Worm (Caenorhabditis elegans) whole organism, late embryonic: ENCODE data around the gene C04G6.11.

Experiments used
- C08G9.2 ChIP-seq: sonication (generic microtip); optimal IDR thresholded peaks from 2 replicates; lab custom pipeline; 2016; ENCODE audit warnings: mild to moderate bottlenecking, missing genetic modification characterization, moderate library complexity, missing compliant biosample characterization
- F13H6.1 ChIP-seq: sonication (generic microtip); optimal IDR thresholded peaks from 2 replicates; lab custom pipeline; 2016; ENCODE audit warnings: missing genetic modification characterization, missing compliant biosample characterization
- K09A11.1 ChIP-seq: sonication (generic microtip); optimal IDR thresholded peaks from 2 replicates; lab custom pipeline; 2017; ENCODE audit warnings: antibody characterized with exemption, mild to moderate bottlenecking, missing genetic modification characterization, missing compliant biosample characterization; ENCODE audit not compliant: insufficient read depth
- ceh-14 ChIP-seq: sonication (generic microtip); optimal IDR thresholded peaks from 2 replicates; lab custom pipeline; 2016; ENCODE audit warnings: missing genotype, missing genetic modification characterization, missing compliant biosample characterization
- ceh-18 ChIP-seq: sonication (generic microtip); optimal IDR thresholded peaks from 2 replicates; lab custom pipeline; 2016; ENCODE audit warnings: missing genetic modification characterization, missing compliant biosample characterization
- ceh-2 ChIP-seq: sonication (generic microtip); optimal IDR thresholded peaks from 2 replicates; lab custom pipeline; 2016; ENCODE audit warnings: missing genotype, missing genetic modification characterization, missing compliant biosample characterization
- ceh-22 ChIP-seq: sonication (generic microtip); optimal IDR thresholded peaks from 2 replicates; lab custom pipeline; 2017; ENCODE audit warnings: missing biosample characterization, missing genetic modification characterization
- ceh-24 ChIP-seq: sonication (generic microtip); optimal IDR thresholded peaks from 2 replicates; lab custom pipeline; 2016; ENCODE audit warnings: mild to moderate bottlenecking, missing genetic modification characterization, missing compliant biosample characterization
- ceh-30 ChIP-seq: fragments of 150-350 bp; optimal IDR thresholded peaks from 2 replicates; lab custom pipeline; 2014; ENCODE audit warnings: missing biosample characterization, missing genetic modification characterization
- ceh-31 ChIP-seq: sonication (generic microtip); optimal IDR thresholded peaks from 2 replicates; lab custom pipeline; 2016; ENCODE audit warnings: missing genetic modification characterization, missing compliant biosample characterization
- ceh-48 ChIP-seq: sonication (generic microtip); optimal IDR thresholded peaks from 2 replicates; lab custom pipeline; 2016; ENCODE audit warnings: missing genetic modification characterization, inconsistent platforms, missing compliant biosample characterization
- ceh-6 ChIP-seq: fragments of 200-800 bp; sonication (Bioruptor generic); optimal IDR thresholded peaks from 2 replicates; lab custom pipeline; 2018; ENCODE audit warnings: mild to moderate bottlenecking, missing genetic modification characterization, missing compliant biosample characterization
- che-1 ChIP-seq: sonication (generic microtip); optimal IDR thresholded peaks from 2 replicates; lab custom pipeline; 2016; ENCODE audit warnings: mild to moderate bottlenecking, missing genetic modification characterization, missing compliant biosample characterization
- dmd-4 ChIP-seq: sonication (generic microtip); optimal IDR thresholded peaks from 2 replicates; lab custom pipeline; 2016; ENCODE audit warnings: borderline replicate concordance, missing genetic modification characterization, missing compliant biosample characterization
- dve-1 ChIP-seq: sonication (generic microtip); optimal IDR thresholded peaks from 2 replicates; lab custom pipeline; 2017; ENCODE audit warnings: antibody characterized with exemption, mild to moderate bottlenecking, missing genetic modification characterization, missing compliant biosample characterization
- elt-4 ChIP-seq: sonication (generic microtip); optimal IDR thresholded peaks from 2 replicates; lab custom pipeline; 2016; ENCODE audit warnings: missing genetic modification characterization, missing compliant biosample characterization
- eyg-1 ChIP-seq: sonication (generic microtip); optimal IDR thresholded peaks from 2 replicates; lab custom pipeline; 2016; ENCODE audit warnings: missing genotype, missing genetic modification characterization, missing compliant biosample characterization
- fkh-10 ChIP-seq: fragments of 150-350 bp; optimal IDR thresholded peaks from 2 replicates; lab custom pipeline; 2014; ENCODE audit warnings: missing biosample characterization, missing genetic modification reagents, missing genetic modification characterization
- fkh-6 ChIP-seq: sonication (generic microtip); optimal IDR thresholded peaks from 2 replicates; lab custom pipeline; 2016; ENCODE audit warnings: missing genetic modification characterization, missing compliant biosample characterization
- gmeb-2 ChIP-seq: sonication (generic microtip); optimal IDR thresholded peaks from 2 replicates; lab custom pipeline; 2016; ENCODE audit warnings: missing genetic modification characterization, inconsistent platforms, missing compliant biosample characterization
- hlh-13 ChIP-seq: fragments of 200-800 bp; sonication (Bioruptor generic); optimal IDR thresholded peaks from 2 replicates; lab custom pipeline; 2018; ENCODE audit warnings: mild to moderate bottlenecking, missing genetic modification characterization, missing compliant biosample characterization
- hlh-30 ChIP-seq: sonication (generic microtip); optimal IDR thresholded peaks from 2 replicates; lab custom pipeline; 2017; ENCODE audit warnings: antibody characterized with exemption, missing genetic modification characterization, missing compliant biosample characterization; ENCODE audit not compliant: insufficient read depth
- hlh-6 ChIP-seq: sonication (generic microtip); optimal IDR thresholded peaks from 2 replicates; lab custom pipeline; 2016; ENCODE audit warnings: missing genotype, missing genetic modification characterization, missing compliant biosample characterization
- hlh-8 ChIP-seq: sonication (generic microtip); optimal IDR thresholded peaks from 2 replicates; lab custom pipeline; 2016; ENCODE audit warnings: missing genotype, missing genetic modification characterization, missing compliant biosample characterization
- lin-11 ChIP-seq: fragments of 200-800 bp; sonication (Bioruptor generic); optimal IDR thresholded peaks from 2 replicates; lab custom pipeline; 2018; ENCODE audit warnings: mild to moderate bottlenecking, missing genetic modification characterization, missing compliant biosample characterization
- madf-2 ChIP-seq: sonication (generic microtip); optimal IDR thresholded peaks from 2 replicates; lab custom pipeline; 2017; ENCODE audit warnings: missing genetic modification characterization, missing compliant biosample characterization
- nfya-1 ChIP-seq: sonication (generic microtip); optimal IDR thresholded peaks from 2 replicates; lab custom pipeline; 2017; ENCODE audit warnings: missing genetic modification characterization, mild to moderate bottlenecking, missing compliant biosample characterization, antibody characterized with exemption, moderate library complexity
- nhr-11 ChIP-seq: fragments of 150-350 bp; optimal IDR thresholded peaks from 2 replicates; lab custom pipeline; 2014; ENCODE audit warnings: missing biosample characterization, missing genetic modification characterization
- npax-4 ChIP-seq: sonication (generic microtip); optimal IDR thresholded peaks from 2 replicates; lab custom pipeline; 2016; ENCODE audit warnings: missing genetic modification characterization, missing compliant biosample characterization
- odd-2 ChIP-seq: sonication (generic microtip); optimal IDR thresholded peaks from 2 replicates; lab custom pipeline; 2017; ENCODE audit warnings: antibody characterized with exemption, mild to moderate bottlenecking, missing genetic modification characterization, missing compliant biosample characterization
- pax-1 ChIP-seq: fragments of 150-350 bp; optimal IDR thresholded peaks from 2 replicates; lab custom pipeline; 2014; ENCODE audit warnings: missing biosample characterization, missing genetic modification characterization
- pha-2 ChIP-seq: sonication (generic microtip); optimal IDR thresholded peaks from 2 replicates; lab custom pipeline; 2017; ENCODE audit warnings: mild to moderate bottlenecking, missing genetic modification characterization, missing compliant biosample characterization
- pros-1 ChIP-seq: fragments of 150-350 bp; optimal IDR thresholded peaks from 2 replicates; lab custom pipeline; 2014; ENCODE audit warnings: missing biosample characterization, missing genetic modification reagents, missing genetic modification characterization
- sdc-2 ChIP-seq: sonication (generic microtip); optimal IDR thresholded peaks from 2 replicates; lab custom pipeline; 2016; ENCODE audit warnings: missing genotype, missing genetic modification characterization, missing compliant biosample characterization
- sox-2 ChIP-seq: fragments of 200-800 bp; sonication (Bioruptor generic); IDR thresholded peaks from 2 replicates; pipeline ENCODE4 v1.3.6; 2022; ENCODE audit warnings: missing genetic modification reagents, missing genetic modification characterization, missing compliant biosample characterization
- sox-4 ChIP-seq: sonication (generic microtip); optimal IDR thresholded peaks from 2 replicates; lab custom pipeline; 2017; ENCODE audit warnings: mild to moderate bottlenecking, missing genetic modification characterization, inconsistent platforms, missing compliant biosample characterization
- tbx-2 ChIP-seq: sonication (generic microtip); optimal IDR thresholded peaks from 2 replicates; lab custom pipeline; 2016; ENCODE audit warnings: missing genetic modification characterization, missing compliant biosample characterization
- tbx-7 ChIP-seq: sonication (generic microtip); optimal IDR thresholded peaks from 2 replicates; lab custom pipeline; 2016; ENCODE audit warnings: missing genotype, missing genetic modification characterization, missing compliant biosample characterization
- unc-3 ChIP-seq, 2 experiments: fragments of 200-800 bp in 1 of 2; sonication (Bioruptor generic) in 1 of 2; sonication (generic microtip) in 1 of 2; conservative IDR thresholded peaks in 1 of 2; optimal IDR thresholded peaks in 1 of 2; 2 replicates each; pipeline versions ENCODE4 v1.3.6 to Lab custom; 2016 to 2022; ENCODE audit warnings: missing compliant biosample characterization in 2 of 2, missing genetic modification characterization in 2 of 2, missing genetic modification reagents in 1 of 2
- unc-42 ChIP-seq: sonication (generic microtip); optimal IDR thresholded peaks from 2 replicates; lab custom pipeline; 2016; ENCODE audit warnings: missing genotype, missing genetic modification characterization, missing compliant biosample characterization
- unc-55 ChIP-seq: sonication (generic microtip); optimal IDR thresholded peaks from 2 replicates; lab custom pipeline; 2017; ENCODE audit warnings: missing biosample characterization, missing genetic modification reagents, missing genetic modification characterization
- zip-5 ChIP-seq: sonication (generic microtip); optimal IDR thresholded peaks from 2 replicates; lab custom pipeline; 2016; ENCODE audit warnings: missing genetic modification characterization, missing compliant biosample characterization
- ztf-16 ChIP-seq: sonication (generic microtip); optimal IDR thresholded peaks from 2 replicates; lab custom pipeline; 2017; ENCODE audit warnings: missing genetic modification characterization, missing compliant biosample characterization

Gene C04G6.11

ce11 chrII:5092362-5093281 is 11.0 kb downstream of the C04G6.11 start, which contains the start of gene C04G6.2 (continued):
- peak; percentile 57 for TF ChIP-seq pha-2 (tag; lab: Kevin White, UChicago)
- TF ChIP-seq C08G9.2, result no peak
- no peak for TF ChIP-seq hlh-6 (tag; lab: Kevin White, UChicago)
- TF ChIP-seq lin-11 (tag; lab: Kevin White, UChicago), result no peak
- peak; percentile 49 for TF ChIP-seq nfya-1
- no peak for TF ChIP-seq hlh-30 (tag; lab: Kevin White, UChicago)
- peak; percentile 63 for TF ChIP-seq tbx-2 (tag; lab: Kevin White, UChicago)
- peak; percentile 42 for TF ChIP-seq pax-1 (tag; lab: Kevin White, UChicago)
- no peak for TF ChIP-seq ceh-6 (GFP tag; lab: Kevin White, UChicago)
- TF ChIP-seq npax-4, result no peak
- TF ChIP-seq K09A11.1, result no peak
- no peak for TF ChIP-seq gmeb-2
- TF ChIP-seq fkh-10 (GFP tag; lab: Kevin White, UChicago), result no peak
- no peak for TF ChIP-seq nhr-11 (tag; lab: Kevin White, UChicago)
- TF ChIP-seq eyg-1 (tag; lab: Kevin White, UChicago), result no peak
- no peak for TF ChIP-seq ceh-24 (tag; lab: Kevin White, UChicago)
- TF ChIP-seq F13H6.1 (tag; lab: Kevin White, UChicago), result no peak
- TF ChIP-seq tbx-7 (tag; lab: Kevin White, UChicago), result no peak
- no peak for TF ChIP-seq fkh-6 (tag; lab: Kevin White, UChicago)
- no peak for TF ChIP-seq che-1 (tag; lab: Kevin White, UChicago)
- TF ChIP-seq ceh-18 (tag; lab: Kevin White, UChicago), result no peak
- TF ChIP-seq sdc-2 (tag; lab: Kevin White, UChicago), result no peak
- no peak for TF ChIP-seq pros-1 (tag; lab: Kevin White, UChicago)
- no peak for TF ChIP-seq unc-3 (GFP tag; conservative IDR thresholded peaks at IDR 0.05; lab: Robert Waterston, UW)
- no peak for TF ChIP-seq unc-3 (tag; optimal IDR thresholded peaks at IDR 0.05; lab: Kevin White, UChicago)
- no peak for TF ChIP-seq madf-2 (tag; lab: Kevin White, UChicago)
- no peak for TF ChIP-seq unc-55 (GFP tag; lab: Kevin White, UChicago)
- no peak for TF ChIP-seq sox-4 (tag; lab: Kevin White, UChicago)
- peak; percentile 56 for TF ChIP-seq ceh-31 (tag; lab: Kevin White, UChicago)
- no peak for TF ChIP-seq ceh-14 (tag; lab: Kevin White, UChicago)
- peak; percentile 32 for TF ChIP-seq dve-1 (tag; lab: Kevin White, UChicago)
- TF ChIP-seq ceh-22, result no peak
- TF ChIP-seq zip-5 (tag; lab: Kevin White, UChicago), result no peak
- TF ChIP-seq ceh-2 (tag; lab: Kevin White, UChicago), result no peak
- TF ChIP-seq sox-2 (GFP tag; lab: Robert Waterston, UW), result no peak
- TF ChIP-seq unc-42, result peak; percentile 36
- TF ChIP-seq hlh-13 (GFP tag; lab: Kevin White, UChicago), result no peak
- no peak for TF ChIP-seq elt-4 (tag; lab: Kevin White, UChicago)
- no peak for TF ChIP-seq hlh-8 (tag; lab: Kevin White, UChicago)
- TF ChIP-seq ceh-48, result peak; percentile 35

ce11 chrII:5091640-5092243 is 11.9 kb downstream of the C04G6.11 start, which contains the start of gene pld-1:
Gene pld-1, minus strand, starts transcription at chrII:5091690.
- TF ChIP-seq ceh-18 (tag; lab: Kevin White, UChicago) (no peak), hlh-8 (tag; lab: Kevin White, UChicago) (no peak), ztf-16 (tag; lab: Kevin White, UChicago) (no peak), odd-2 (tag; lab: Kevin White, UChicago) (no peak), ceh-30 (tag; lab: Kevin White, UChicago) (no peak), dmd-4 (tag; lab: Kevin White, UChicago) (no peak)
- TF ChIP-seq, all 69 proteins: peak for 0
